Worm (Caenorhabditis elegans) whole organism, young adult: ENCODE data around the gene T05B4.8.

ENCODE experiments used
- ama-1 ChIP-seq, 3 experiments: fragments of 150-350 bp in 1 of 3; sonication (generic microtip) in 2 of 3; optimal IDR thresholded peaks; 2 replicates each; lab custom pipeline; 2014 to 2018; ENCODE audit warnings: missing biosample characterization in 2 of 3, missing genetic modification characterization in 2 of 3, missing genetic modification reagents in 2 of 3
- ceh-79 ChIP-seq: sonication (generic microtip); optimal IDR thresholded peaks from 2 replicates; lab custom pipeline; 2017; ENCODE audit warnings: mild to moderate bottlenecking, missing genetic modification characterization, missing compliant biosample characterization
- dox-1 ChIP-seq: fragments of 200-800 bp; sonication (Bioruptor generic); IDR thresholded peaks from 2 replicates; pipeline ENCODE4 v1.3.6; 2022; ENCODE audit warnings: missing genetic modification reagents, missing genetic modification characterization, missing compliant biosample characterization
- egl-44 ChIP-seq: fragments of 200-800 bp; sonication (Bioruptor generic); IDR thresholded peaks from 2 replicates; pipeline ENCODE4 v1.3.6; 2022; ENCODE audit warnings: missing genetic modification reagents, missing genetic modification characterization, missing compliant biosample characterization
- lag-1 ChIP-seq: fragments of 200-800 bp; sonication (Bioruptor generic); IDR thresholded peaks from 2 replicates; pipeline ENCODE4 v1.3.6; 2022; ENCODE audit warnings: missing genetic modification reagents, missing genetic modification characterization, missing compliant biosample characterization
- lin-54 ChIP-seq: fragments of 200-800 bp; sonication (Bioruptor generic); optimal IDR thresholded peaks from 2 replicates; lab custom pipeline; 2018; ENCODE audit warnings: mild to moderate bottlenecking, missing genetic modification characterization, missing compliant biosample characterization
- mel-28 ChIP-seq: sonication (generic microtip); optimal IDR thresholded peaks from 2 replicates; lab custom pipeline; 2016; ENCODE audit warnings: borderline replicate concordance, mild to moderate bottlenecking, missing genetic modification characterization, missing compliant biosample characterization
- rec-8 ChIP-seq, 2 experiments: sonication (generic microtip); optimal IDR thresholded peaks; 2 replicates each; lab custom pipeline; 2016; ENCODE audit warnings: mild to moderate bottlenecking in 2 of 2, missing genetic modification characterization in 2 of 2, missing genetic modification reagents in 2 of 2, missing genotype in 2 of 2, missing biosample characterization in 1 of 2, missing compliant biosample characterization in 1 of 2, moderate library complexity in 1 of 2
- tbp1 ChIP-seq: fragments of 200-800 bp; sonication (Bioruptor generic); optimal IDR thresholded peaks from 2 replicates; lab custom pipeline; 2018; ENCODE audit warnings: mild to moderate bottlenecking, missing genetic modification characterization, missing compliant biosample characterization

- TF ChIP-seq lag-1 (GFP tag; lab: Robert Waterston, UW) (no peak), egl-44 (GFP tag; lab: Robert Waterston, UW) (no peak), lin-54 (GFP tag; lab: Kevin White, UChicago) (no peak), ama-1 (optimal IDR thresholded peaks at IDR 0.05; lab: Kevin White, UChicago) (no peak), ama-1 (GFP tag; optimal IDR thresholded peaks at IDR 0.05; lab: Kevin White, UChicago) (no peak), mel-28 (no peak), tbp1 (no peak), rec-8 (tag; optimal IDR thresholded peaks at IDR 0.05; lab: Kevin White, UChicago) (no peak), ceh-79 (tag; lab: Kevin White, UChicago) (no peak), dox-1 (GFP tag; lab: Robert Waterston, UW) (no peak)
These were observed 14.4 kb downstream of the T05B4.8 start, which contains the start of gene srj-40 for ce11 chrV:4101567-4101966.
